Worm (Caenorhabditis elegans) whole organism, late embryonic: ENCODE data around the gene C04E7.5.
"Not testable (repeated sequence)": the region's sequence is repeated elsewhere in the genome, so short reads cannot be mapped to it uniquely, and the experiment has no call there.

Experiments
- C08G9.2 ChIP-seq: sonication (generic microtip); optimal IDR thresholded peaks from 2 replicates; lab custom pipeline; 2016; ENCODE audit warnings: mild to moderate bottlenecking, missing genetic modification characterization, moderate library complexity, missing compliant biosample characterization
- C38D4.7 ChIP-seq: fragments of 200-800 bp; sonication (Bioruptor generic); optimal IDR thresholded peaks from 2 replicates; lab custom pipeline; 2018; ENCODE audit warnings: mild to moderate bottlenecking, missing genetic modification characterization, moderate library complexity, missing compliant biosample characterization
- F13H6.1 ChIP-seq: sonication (generic microtip); optimal IDR thresholded peaks from 2 replicates; lab custom pipeline; 2016; ENCODE audit warnings: missing genetic modification characterization, missing compliant biosample characterization
- Y22D7AL.16 ChIP-seq: sonication (generic microtip); optimal IDR thresholded peaks from 2 replicates; lab custom pipeline; 2016; ENCODE audit warnings: missing genetic modification characterization, missing compliant biosample characterization
- ceh-14 ChIP-seq: sonication (generic microtip); optimal IDR thresholded peaks from 2 replicates; lab custom pipeline; 2016; ENCODE audit warnings: missing genotype, missing genetic modification characterization, missing compliant biosample characterization
- ceh-18 ChIP-seq: sonication (generic microtip); optimal IDR thresholded peaks from 2 replicates; lab custom pipeline; 2016; ENCODE audit warnings: missing genetic modification characterization, missing compliant biosample characterization
- ceh-19 ChIP-seq: fragments of 200-800 bp; sonication (Bioruptor generic); optimal IDR thresholded peaks from 2 replicates; lab custom pipeline; 2018; ENCODE audit warnings: mild to moderate bottlenecking, missing genetic modification characterization, missing compliant biosample characterization
- ceh-2 ChIP-seq: sonication (generic microtip); optimal IDR thresholded peaks from 2 replicates; lab custom pipeline; 2016; ENCODE audit warnings: missing genotype, missing genetic modification characterization, missing compliant biosample characterization
- ceh-30 ChIP-seq: fragments of 150-350 bp; optimal IDR thresholded peaks from 2 replicates; lab custom pipeline; 2014; ENCODE audit warnings: missing biosample characterization, missing genetic modification characterization
- ceh-31 ChIP-seq: sonication (generic microtip); optimal IDR thresholded peaks from 2 replicates; lab custom pipeline; 2016; ENCODE audit warnings: missing genetic modification characterization, missing compliant biosample characterization
- ceh-6 ChIP-seq: fragments of 200-800 bp; sonication (Bioruptor generic); optimal IDR thresholded peaks from 2 replicates; lab custom pipeline; 2018; ENCODE audit warnings: mild to moderate bottlenecking, missing genetic modification characterization, missing compliant biosample characterization
- ceh-9 ChIP-seq: sonication (generic microtip); optimal IDR thresholded peaks from 2 replicates; lab custom pipeline; 2016; ENCODE audit warnings: mild to moderate bottlenecking, missing genetic modification characterization, inconsistent platforms, missing compliant biosample characterization
- dmd-4 ChIP-seq: sonication (generic microtip); optimal IDR thresholded peaks from 2 replicates; lab custom pipeline; 2016; ENCODE audit warnings: borderline replicate concordance, missing genetic modification characterization, missing compliant biosample characterization
- elt-2 ChIP-seq: sonication (generic microtip); optimal IDR thresholded peaks from 2 replicates; lab custom pipeline; 2016; ENCODE audit warnings: missing genetic modification reagents, missing genetic modification characterization, missing compliant biosample characterization
- eyg-1 ChIP-seq: sonication (generic microtip); optimal IDR thresholded peaks from 2 replicates; lab custom pipeline; 2016; ENCODE audit warnings: missing genotype, missing genetic modification characterization, missing compliant biosample characterization
- fax-1 ChIP-seq: sonication (generic microtip); optimal IDR thresholded peaks from 2 replicates; lab custom pipeline; 2016; ENCODE audit warnings: missing genotype, missing genetic modification characterization, missing compliant biosample characterization
- fkh-10 ChIP-seq: fragments of 150-350 bp; optimal IDR thresholded peaks from 2 replicates; lab custom pipeline; 2014; ENCODE audit warnings: missing biosample characterization, missing genetic modification reagents, missing genetic modification characterization
- gmeb-2 ChIP-seq: sonication (generic microtip); optimal IDR thresholded peaks from 2 replicates; lab custom pipeline; 2016; ENCODE audit warnings: missing genetic modification characterization, inconsistent platforms, missing compliant biosample characterization
- hlh-30 ChIP-seq: sonication (generic microtip); optimal IDR thresholded peaks from 2 replicates; lab custom pipeline; 2017; ENCODE audit warnings: antibody characterized with exemption, missing genetic modification characterization, missing compliant biosample characterization; ENCODE audit not compliant: insufficient read depth
- hlh-6 ChIP-seq: sonication (generic microtip); optimal IDR thresholded peaks from 2 replicates; lab custom pipeline; 2016; ENCODE audit warnings: missing genotype, missing genetic modification characterization, missing compliant biosample characterization
- hlh-8 ChIP-seq: sonication (generic microtip); optimal IDR thresholded peaks from 2 replicates; lab custom pipeline; 2016; ENCODE audit warnings: missing genotype, missing genetic modification characterization, missing compliant biosample characterization
- lin-11 ChIP-seq: fragments of 200-800 bp; sonication (Bioruptor generic); optimal IDR thresholded peaks from 2 replicates; lab custom pipeline; 2018; ENCODE audit warnings: mild to moderate bottlenecking, missing genetic modification characterization, missing compliant biosample characterization
- madf-2 ChIP-seq: sonication (generic microtip); optimal IDR thresholded peaks from 2 replicates; lab custom pipeline; 2017; ENCODE audit warnings: missing genetic modification characterization, missing compliant biosample characterization
- mec-3 ChIP-seq: sonication (generic microtip); optimal IDR thresholded peaks from 2 replicates; lab custom pipeline; 2016; ENCODE audit warnings: borderline replicate concordance, missing genetic modification characterization, missing compliant biosample characterization
- nfya-1 ChIP-seq: sonication (generic microtip); optimal IDR thresholded peaks from 2 replicates; lab custom pipeline; 2017; ENCODE audit warnings: missing genetic modification characterization, mild to moderate bottlenecking, missing compliant biosample characterization, antibody characterized with exemption, moderate library complexity
- nhr-11 ChIP-seq: fragments of 150-350 bp; optimal IDR thresholded peaks from 2 replicates; lab custom pipeline; 2014; ENCODE audit warnings: missing biosample characterization, missing genetic modification characterization
- odd-2 ChIP-seq: sonication (generic microtip); optimal IDR thresholded peaks from 2 replicates; lab custom pipeline; 2017; ENCODE audit warnings: antibody characterized with exemption, mild to moderate bottlenecking, missing genetic modification characterization, missing compliant biosample characterization
- pat-9 ChIP-seq: fragments of 200-800 bp; sonication (Bioruptor generic); optimal IDR thresholded peaks from 2 replicates; lab custom pipeline; 2018; ENCODE audit warnings: mild to moderate bottlenecking, missing genetic modification characterization, moderate library complexity, missing compliant biosample characterization
- pha-4 ChIP-seq: fragments of 150-350 bp; optimal IDR thresholded peaks from 2 replicates; lab custom pipeline; 2018; ENCODE audit warnings: missing biosample characterization, missing genetic modification reagents, missing genetic modification characterization
- pqm-1 ChIP-seq: sonication (generic microtip); optimal IDR thresholded peaks from 2 replicates; lab custom pipeline; 2016; ENCODE audit warnings: missing genetic modification characterization, missing compliant biosample characterization
- ref-2 ChIP-seq: sonication (generic microtip); optimal IDR thresholded peaks from 2 replicates; lab custom pipeline; 2016; ENCODE audit warnings: missing genetic modification characterization, missing compliant biosample characterization
- sdc-2 ChIP-seq: sonication (generic microtip); optimal IDR thresholded peaks from 2 replicates; lab custom pipeline; 2016; ENCODE audit warnings: missing genotype, missing genetic modification characterization, missing compliant biosample characterization
- tbx-2 ChIP-seq: sonication (generic microtip); optimal IDR thresholded peaks from 2 replicates; lab custom pipeline; 2016; ENCODE audit warnings: missing genetic modification characterization, missing compliant biosample characterization
- ttx-3 ChIP-seq: sonication (generic microtip); optimal IDR thresholded peaks from 2 replicates; lab custom pipeline; 2016; ENCODE audit warnings: missing genetic modification reagents, missing genetic modification characterization, missing compliant biosample characterization
- unc-3 ChIP-seq, 2 experiments: fragments of 200-800 bp in 1 of 2; sonication (Bioruptor generic) in 1 of 2; sonication (generic microtip) in 1 of 2; conservative IDR thresholded peaks in 1 of 2; optimal IDR thresholded peaks in 1 of 2; 2 replicates each; pipeline versions ENCODE4 v1.3.6 to Lab custom; 2016 to 2022; ENCODE audit warnings: missing compliant biosample characterization in 2 of 2, missing genetic modification characterization in 2 of 2, missing genetic modification reagents in 1 of 2
- unc-42 ChIP-seq: sonication (generic microtip); optimal IDR thresholded peaks from 2 replicates; lab custom pipeline; 2016; ENCODE audit warnings: missing genotype, missing genetic modification characterization, missing compliant biosample characterization
- zip-5 ChIP-seq: sonication (generic microtip); optimal IDR thresholded peaks from 2 replicates; lab custom pipeline; 2016; ENCODE audit warnings: missing genetic modification characterization, missing compliant biosample characterization
- ztf-16 ChIP-seq: sonication (generic microtip); optimal IDR thresholded peaks from 2 replicates; lab custom pipeline; 2017; ENCODE audit warnings: missing genetic modification characterization, missing compliant biosample characterization

C04E7.5 gene

ce11 chrX:360479-360878 is at the start of gene C04E7.5:
C04E7.5 (plus strand) TSS chrX:360779.
- TF ChIP-seq pat-9 (no peak), fkh-10 (no peak), dmd-4 (tag; lab: Kevin White, UChicago) (no peak), madf-2 (tag; lab: Kevin White, UChicago) (no peak), ttx-3 (tag; lab: Kevin White, UChicago) (no peak), gmeb-2 (tag; lab: Kevin White, UChicago) (no peak), F13H6.1 (tag; lab: Kevin White, UChicago) (no peak), tbx-2 (tag; lab: Kevin White, UChicago) (no peak), fax-1 (tag; lab: Kevin White, UChicago) (no peak), ceh-2 (tag; lab: Kevin White, UChicago) (no peak), ceh-30 (tag; lab: Kevin White, UChicago) (no peak), ref-2 (tag; lab: Kevin White, UChicago) (no peak), C38D4.7 (GFP tag; lab: Kevin White, UChicago) (no peak)
- TF ChIP-seq, all 69 proteins: peak for 0

ce11 chrX:311211-311610 is 49.4 kb upstream of the C04E7.5 start, which contains the start of gene nlp-64:
nlp-64 (minus strand) TSS chrX:311311.
- TF ChIP-seq hlh-30 (tag; lab: Kevin White, UChicago), result no peak
- TF ChIP-seq hlh-8 (tag; lab: Kevin White, UChicago), result no peak
- TF ChIP-seq zip-5 (tag; lab: Kevin White, UChicago), result no peak
- TF ChIP-seq mec-3 (tag; lab: Kevin White, UChicago), result no peak

- TF ChIP-seq gmeb-2 (tag; lab: Kevin White, UChicago), result no peak
- TF ChIP-seq ceh-18 (tag; lab: Kevin White, UChicago), result no peak
- no peak for TF ChIP-seq ceh-31 (tag; lab: Kevin White, UChicago)
- no peak for TF ChIP-seq madf-2 (tag; lab: Kevin White, UChicago)
- TF ChIP-seq ceh-30 (tag; lab: Kevin White, UChicago), result no peak
- no peak for TF ChIP-seq elt-2 (tag; lab: Kevin White, UChicago)
- TF ChIP-seq, all 69 proteins: peak for 0
Measured at ce11 chrX:312238-312637, 48.3 kb upstream of the C04E7.5 start.

- TF ChIP-seq C08G9.2 (no peak), hlh-30 (tag; lab: Kevin White, UChicago) (no peak), eyg-1 (tag; lab: Kevin White, UChicago) (no peak), ceh-6 (GFP tag; lab: Kevin White, UChicago) (no peak), hlh-8 (tag; lab: Kevin White, UChicago) (no peak), ceh-9 (tag; lab: Kevin White, UChicago) (no peak), lin-11 (tag; lab: Kevin White, UChicago) (no peak), ceh-19 (GFP tag; lab: Kevin White, UChicago) (no peak), odd-2 (no peak), ttx-3 (tag; lab: Kevin White, UChicago) (no peak), zip-5 (tag; lab: Kevin White, UChicago) (no peak)
Measured at ce11 chrX:312908-313307, 47.7 kb upstream of the C04E7.5 start, which contains the start of gene M02E1.4. M02E1.4 (plus strand) TSS chrX:313274.

ce11 chrX:322223-322622 is 38.4 kb upstream of the C04E7.5 start, which contains the start of gene M02E1.3:
M02E1.3 (plus strand) TSS chrX:322523.
- TF ChIP-seq pat-9; fkh-10; ztf-16 (tag; lab: Kevin White, UChicago): not testable (repeated sequence)

- peak; percentile 45 for TF ChIP-seq ceh-18 (tag; lab: Kevin White, UChicago)
- TF ChIP-seq ceh-14 (tag; lab: Kevin White, UChicago), result peak; percentile 48
- TF ChIP-seq pqm-1 (tag; lab: Kevin White, UChicago), result no peak
- no peak for TF ChIP-seq unc-3 (GFP tag; conservative IDR thresholded peaks at IDR 0.05; lab: Robert Waterston, UW)
- TF ChIP-seq unc-3 (tag; optimal IDR thresholded peaks at IDR 0.05; lab: Kevin White, UChicago), result no peak
- TF ChIP-seq pha-4 (tag; lab: Kevin White, UChicago), result no peak
- no peak for TF ChIP-seq hlh-8 (tag; lab: Kevin White, UChicago)
- no peak for TF ChIP-seq nhr-11 (tag; lab: Kevin White, UChicago)
- TF ChIP-seq C08G9.2, result no peak
- no peak for TF ChIP-seq ceh-2 (tag; lab: Kevin White, UChicago)
- TF ChIP-seq hlh-30 (tag; lab: Kevin White, UChicago), result peak; percentile 39
- TF ChIP-seq Y22D7AL.16 (tag; lab: Kevin White, UChicago), result no peak
- no peak for TF ChIP-seq ttx-3 (tag; lab: Kevin White, UChicago)
- peak; percentile 32 for TF ChIP-seq unc-42 (tag; lab: Kevin White, UChicago)
- TF ChIP-seq ceh-31 (tag; lab: Kevin White, UChicago), result peak; percentile 45
- no peak for TF ChIP-seq ztf-16 (tag; lab: Kevin White, UChicago)
- no peak for TF ChIP-seq sdc-2 (tag; lab: Kevin White, UChicago)
- peak; percentile 50 for TF ChIP-seq nfya-1 (tag; lab: Kevin White, UChicago)
- peak; percentile 18 for TF ChIP-seq tbx-2 (tag; lab: Kevin White, UChicago)
- TF ChIP-seq hlh-6 (tag; lab: Kevin White, UChicago), result no peak
Measured at ce11 chrX:324021-324420, 36.6 kb upstream of the C04E7.5 start.
